Fruit fly (Drosophila melanogaster): ENCODE measurements around the gene csw.
A peak's percentile ranks its signal among the peaks of the same experiment; 100 is the strongest.

Gene csw

DNA sequence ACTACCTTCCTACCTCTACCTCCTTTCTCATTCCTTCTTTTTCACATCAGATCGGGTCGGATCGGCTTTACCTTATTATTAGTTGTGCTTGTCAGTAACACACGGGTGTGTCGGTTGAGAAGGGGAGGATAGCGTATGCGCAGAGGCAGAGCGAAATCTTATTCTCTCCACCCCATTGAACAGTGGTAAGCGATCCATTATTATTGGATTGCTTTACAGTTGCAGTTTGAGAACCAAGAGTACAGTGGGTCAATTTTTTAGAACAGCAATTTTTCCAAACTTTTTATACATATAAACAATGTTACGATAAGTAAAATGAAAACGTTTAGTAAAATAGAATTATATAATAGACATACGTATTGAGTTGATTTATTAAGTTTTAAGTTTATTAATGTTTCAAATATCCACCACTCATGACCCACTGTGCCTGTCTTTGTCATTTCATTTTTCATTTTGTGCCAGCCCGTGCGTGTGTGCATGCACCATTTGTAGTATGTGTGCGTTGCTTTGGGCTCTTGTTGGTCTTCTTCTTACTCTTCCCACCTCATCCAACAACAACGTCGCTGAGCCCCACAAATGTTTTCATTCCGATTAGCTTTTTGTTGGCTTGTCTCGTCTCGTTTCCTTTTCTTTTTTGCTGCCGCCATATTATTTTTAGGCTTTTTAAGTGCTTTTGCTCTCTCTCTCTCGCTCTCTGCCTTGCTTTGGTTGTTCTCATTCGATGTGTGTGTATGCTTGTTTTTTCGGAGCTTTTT lies 43.7 kb downstream of the csw start (continued):
- peak; percentile 97 for TF ChIP-seq trem (tag; optimal IDR thresholded peaks at IDR 0.05)
- peak; percentile 96 for TF ChIP-seq CG5953 (GFP tag; IDR thresholded peaks at IDR 0.05)
- peak; percentile 32 for TF ChIP-seq Myb (GFP tag; optimal IDR thresholded peaks at IDR 0.05)
- TF ChIP-seq CG14965 (GFP tag; optimal IDR thresholded peaks at IDR 0.05; ENCODE audit: borderline replicate concordance), result no peak
- TF ChIP-seq abd-A (tag; optimal IDR thresholded peaks at IDR 0.05), result peak; percentile 76
- peak; percentile 63 for TF ChIP-seq Sry-β (GFP tag; optimal IDR thresholded peaks at IDR 0.05)
- TF ChIP-seq CG2199 (GFP tag; IDR thresholded peaks at IDR 0.05), result peak; percentile 97
- TF ChIP-seq prd (optimal IDR thresholded peaks at IDR 0.05), result no peak
- peak; percentile 99 for TF ChIP-seq prd (GFP tag; IDR thresholded peaks at IDR 0.05)
- TF ChIP-seq CG15479 (GFP tag; optimal IDR thresholded peaks at IDR 0.05), result peak; percentile 92
- TF ChIP-seq Meics (GFP tag; optimal IDR thresholded peaks at IDR 0.05), result peak; percentile 99
- TF ChIP-seq az2 (GFP tag; optimal IDR thresholded peaks at IDR 0.05), result peak; percentile 98
- peak; percentile 80 for TF ChIP-seq CG10321 (GFP tag; IDR thresholded peaks at IDR 0.05)
- peak; percentile 65 for TF ChIP-seq cg (GFP tag; optimal IDR thresholded peaks at IDR 0.05)
- peak; percentile 99 for TF ChIP-seq so (GFP tag; IDR thresholded peaks at IDR 0.05)
- TF ChIP-seq chinmo (GFP tag; IDR thresholded peaks at IDR 0.05; ENCODE audit: partially characterized antibody), result peak; percentile 81
- TF ChIP-seq BEAF-32 (GFP tag; optimal IDR thresholded peaks at IDR 0.05), result peak; percentile 17
- peak; percentile 88 for TF ChIP-seq repo (GFP tag; optimal IDR thresholded peaks at IDR 0.05)
- TF ChIP-seq CG6765 (GFP tag; optimal IDR thresholded peaks at IDR 0.05), result peak; percentile 99
- peak; percentile 99 for TF ChIP-seq CG4404 (GFP tag; IDR thresholded peaks at IDR 0.05)
- peak; percentile 42 for TF ChIP-seq Dref (GFP tag; IDR thresholded peaks at IDR 0.05)
- peak; percentile 98 for TF ChIP-seq sqz (GFP tag; optimal IDR thresholded peaks at IDR 0.05)
- peak; percentile 99 for TF ChIP-seq ac (GFP tag; optimal IDR thresholded peaks at IDR 0.05)
- TF ChIP-seq CG6813 (GFP tag; optimal IDR thresholded peaks at IDR 0.05), result peak; percentile 99
- peak; percentile 98 for TF ChIP-seq ATbp (GFP tag; optimal IDR thresholded peaks at IDR 0.05)
- TF ChIP-seq CG14667 (GFP tag; IDR thresholded peaks at IDR 0.05), result peak; percentile 98
- peak; percentile 93 for TF ChIP-seq CG1024 (GFP tag; IDR thresholded peaks at IDR 0.05)
- TF ChIP-seq CkIIα-i1 (GFP tag; IDR thresholded peaks at IDR 0.05), result peak; percentile 89
- peak; percentile 79 for TF ChIP-seq CG8089 (GFP tag; optimal IDR thresholded peaks at IDR 0.05)
- TF ChIP-seq CG16779 (GFP tag; IDR thresholded peaks at IDR 0.05), result peak; percentile 95
- TF ChIP-seq dpn (GFP tag; optimal IDR thresholded peaks at IDR 0.05), result peak; percentile 91 to 98
- peak; percentile 100 for TF ChIP-seq PHDP (tag; optimal IDR thresholded peaks at IDR 0.05)
- peak; percentile 94 for TF ChIP-seq CG1647 (GFP tag; optimal IDR thresholded peaks at IDR 0.05)
- TF ChIP-seq CG4730 (GFP tag; IDR thresholded peaks at IDR 0.05), result peak; percentile 98
- TF ChIP-seq CG12155 (GFP tag; optimal IDR thresholded peaks at IDR 0.05), result peak; percentile 97
- TF ChIP-seq Lhr (GFP tag; optimal IDR thresholded peaks at IDR 0.05), result peak; percentile 96
- peak; percentile 99 for TF ChIP-seq grau (tag; optimal IDR thresholded peaks at IDR 0.05)
- TF ChIP-seq gfzf (GFP tag; optimal IDR thresholded peaks at IDR 0.05), result no peak
- peak; percentile 100 for TF ChIP-seq Fer1 (GFP tag; optimal IDR thresholded peaks at IDR 0.05)
- TF ChIP-seq sim (GFP tag; IDR thresholded peaks at IDR 0.05), result peak; percentile 98
- TF ChIP-seq CG2678 (tag; optimal IDR thresholded peaks at IDR 0.05), result peak; percentile 100
- peak; percentile 99 for TF ChIP-seq gcm (GFP tag; optimal IDR thresholded peaks at IDR 0.05)
- peak; percentile 97 for TF ChIP-seq Bteb2 (GFP tag; optimal IDR thresholded peaks at IDR 0.05)
- TF ChIP-seq CG17328 (GFP tag; IDR thresholded peaks at IDR 0.05), result peak; percentile 98
- peak; percentile 98 for TF ChIP-seq CG14050 (GFP tag; IDR thresholded peaks at IDR 0.05)
- peak; percentile 87 for TF ChIP-seq stwl (tag; optimal IDR thresholded peaks at IDR 0.05)
- peak; percentile 98 for TF ChIP-seq CG12659 (GFP tag; optimal IDR thresholded peaks at IDR 0.05)
- TF ChIP-seq dmrt99B (tag; optimal IDR thresholded peaks at IDR 0.05), result peak; percentile 100
- TF ChIP-seq CG15269 (tag; optimal IDR thresholded peaks at IDR 0.05), result peak; percentile 99

Measured in whole organism, embryonic.